Fruit fly (Drosophila melanogaster) whole organism, embryonic: ENCODE measurements around the gene CG33158.

Experiments used
- Asciz ChIP-seq: fragments of 200-800 bp; sonication (Bioruptor generic); optimal IDR thresholded peaks from 2 replicates; lab custom pipeline; 2017; ENCODE audit warnings: missing biosample characterization, mild to moderate bottlenecking, missing genetic modification characterization, missing genetic modification reagents
- Blimp-1 ChIP-seq: fragments of 200-800 bp; sonication (Bioruptor generic); optimal IDR thresholded peaks from 3 replicates; lab custom pipeline; 2018; ENCODE audit warnings: missing biosample characterization, missing genetic modification characterization, mild to moderate bottlenecking, moderate library complexity, missing genetic modification reagents
- CG10654 ChIP-seq: fragments of 200-800 bp; sonication (Bioruptor generic); optimal IDR thresholded peaks from 2 replicates; lab custom pipeline; 2016; ENCODE audit warnings: missing biosample characterization, missing genetic modification characterization
- CG11398 ChIP-seq: fragments of 200-800 bp; sonication (Bioruptor generic); optimal IDR thresholded peaks from 2 replicates; lab custom pipeline; 2016; ENCODE audit warnings: missing biosample characterization, missing genetic modification characterization
- CG11456 ChIP-seq: fragments of 200-800 bp; sonication (Bioruptor generic); IDR thresholded peaks from 3 replicates; pipeline ENCODE4 v1.3.6; 2022; ENCODE audit warnings: missing biosample characterization, missing genetic modification characterization
- CG11504 ChIP-seq: fragments of 200-800 bp; sonication (Bioruptor generic); optimal IDR thresholded peaks from 3 replicates; lab custom pipeline; 2019; ENCODE audit warnings: missing biosample characterization, mild to moderate bottlenecking, missing genetic modification characterization, moderate library complexity
- CG11696 ChIP-seq: fragments of 200-800 bp; sonication (Bioruptor generic); IDR thresholded peaks from 2 replicates; pipeline ENCODE4 v1.3.6; 2022; ENCODE audit warnings: missing biosample characterization, missing genetic modification characterization
- CG13894 ChIP-seq: fragments of 200-800 bp; sonication (Bioruptor generic); optimal IDR thresholded peaks from 3 replicates; lab custom pipeline; 2018; ENCODE audit warnings: missing biosample characterization, mild to moderate bottlenecking, missing genetic modification characterization, moderate library complexity
- CG15601 ChIP-seq: fragments of 200-800 bp; sonication (Bioruptor generic); optimal IDR thresholded peaks from 3 replicates; lab custom pipeline; 2019; ENCODE audit warnings: missing biosample characterization, mild to moderate bottlenecking, missing genetic modification characterization, moderate library complexity
- CG16863 ChIP-seq: fragments of 200-800 bp; sonication (Bioruptor generic); optimal IDR thresholded peaks from 3 replicates; lab custom pipeline; 2016; ENCODE audit warnings: missing biosample characterization, missing genetic modification characterization
- CG17186 ChIP-seq: fragments of 200-800 bp; sonication (Bioruptor generic); optimal IDR thresholded peaks from 3 replicates; lab custom pipeline; 2017; ENCODE audit warnings: missing biosample characterization, missing genetic modification reagents, missing genetic modification characterization
- CG17359 ChIP-seq: fragments of 200-800 bp; sonication (Bioruptor generic); optimal IDR thresholded peaks from 3 replicates; lab custom pipeline; 2018; ENCODE audit warnings: missing biosample characterization, mild to moderate bottlenecking, missing genetic modification characterization, moderate library complexity
- CG17385 ChIP-seq: fragments of 200-800 bp; sonication (Bioruptor generic); optimal IDR thresholded peaks from 3 replicates; lab custom pipeline; 2018; ENCODE audit warnings: missing biosample characterization, mild to moderate bottlenecking, missing genetic modification characterization
- CG17568 ChIP-seq: fragments of 200-800 bp; sonication (Bioruptor generic); optimal IDR thresholded peaks from 2 replicates; lab custom pipeline; 2018; ENCODE audit warnings: missing biosample characterization, mild to moderate bottlenecking, missing genetic modification characterization, moderate library complexity
- CG2202 ChIP-seq: fragments of 200-800 bp; sonication (Bioruptor generic); optimal IDR thresholded peaks from 2 replicates; lab custom pipeline; 2018; ENCODE audit warnings: missing biosample characterization, mild to moderate bottlenecking, missing genetic modification characterization
- CG2875 ChIP-seq: fragments of 200-800 bp; sonication (Bioruptor generic); optimal IDR thresholded peaks from 2 replicates; lab custom pipeline; 2017; ENCODE audit warnings: missing biosample characterization, mild to moderate bottlenecking, missing genetic modification characterization, missing genetic modification reagents
- CG30431 ChIP-seq: fragments of 200-800 bp; sonication (Bioruptor generic); optimal IDR thresholded peaks from 2 replicates; lab custom pipeline; 2017; ENCODE audit warnings: missing biosample characterization, missing genetic modification characterization
- CG31441 ChIP-seq: fragments of 200-800 bp; sonication (Bioruptor generic); IDR thresholded peaks from 2 replicates; pipeline ENCODE4 v1.3.6; 2022; ENCODE audit warnings: missing biosample characterization, missing genetic modification characterization
- CG32767 ChIP-seq: fragments of 200-800 bp; sonication (Bioruptor generic); IDR thresholded peaks from 2 replicates; pipeline ENCODE4 v1.3.6; 2022; ENCODE audit warnings: missing biosample characterization, missing genetic modification characterization
- CG34376 ChIP-seq: fragments of 200-800 bp; sonication (Bioruptor generic); optimal IDR thresholded peaks from 2 replicates; lab custom pipeline; 2018; ENCODE audit warnings: missing biosample characterization, mild to moderate bottlenecking, missing genetic modification characterization
- CG4617 ChIP-seq: fragments of 200-800 bp; sonication (Bioruptor generic); optimal IDR thresholded peaks from 3 replicates; lab custom pipeline; 2016; ENCODE audit warnings: missing biosample characterization, missing genetic modification characterization, borderline replicate concordance
- CG6854 ChIP-seq: fragments of 200-800 bp; sonication (Bioruptor generic); optimal IDR thresholded peaks from 3 replicates; lab custom pipeline; 2017; ENCODE audit warnings: missing biosample characterization, mild to moderate bottlenecking, missing genetic modification characterization
- CG8290 ChIP-seq, 3 experiments: fragments of 200-800 bp; sonication (Bioruptor generic); optimal IDR thresholded peaks; 2 replicates each; lab custom pipeline; 2016 to 2019; ENCODE audit warnings: missing biosample characterization in 3 of 3, missing genetic modification characterization in 3 of 3, mild to moderate bottlenecking in 2 of 3, moderate library complexity in 1 of 3
- CoRest ChIP-seq: fragments of 200-800 bp; sonication (Bioruptor generic); optimal IDR thresholded peaks from 3 replicates; lab custom pipeline; 2018; ENCODE audit warnings: missing biosample characterization, mild to moderate bottlenecking, missing genetic modification characterization, moderate library complexity
- Deaf1 ChIP-seq: fragments of 200-800 bp; optimal IDR thresholded peaks from 3 replicates; lab custom pipeline; 2019; ENCODE audit warnings: missing biosample characterization, mild to moderate bottlenecking, missing genetic modification characterization, moderate library complexity
- Dip3 ChIP-seq: fragments of 200-800 bp; sonication (Bioruptor generic); optimal IDR thresholded peaks from 3 replicates; lab custom pipeline; 2016; ENCODE audit warnings: missing biosample characterization, missing genetic modification characterization
- Dref ChIP-seq: fragments of 200-800 bp; sonication (Bioruptor generic); IDR thresholded peaks from 2 replicates; pipeline ENCODE4 v1.3.6; 2022; ENCODE audit warnings: missing biosample characterization, missing genetic modification characterization
- E2f1 ChIP-seq: fragments of 200-800 bp; sonication (Bioruptor generic); IDR thresholded peaks from 2 replicates; pipeline ENCODE4 v1.3.6; 2022; ENCODE audit warnings: missing biosample characterization, missing genetic modification characterization
- Ets65A ChIP-seq: fragments of 200-800 bp; sonication (Bioruptor generic); peaks from one replicate; lab custom pipeline; 2016; ENCODE audit warnings: missing biosample characterization, missing genetic modification characterization
- H2.0 ChIP-seq: fragments of 200-800 bp; sonication (Bioruptor generic); IDR thresholded peaks from 2 replicates; pipeline ENCODE4 v1.3.6; 2022; ENCODE audit warnings: missing biosample characterization, missing genetic modification characterization
- Hmr ChIP-seq: fragments of 200-800 bp; sonication (Bioruptor generic); optimal IDR thresholded peaks from 3 replicates; lab custom pipeline; 2017; ENCODE audit warnings: mild to moderate bottlenecking, missing biosample characterization, missing genetic modification reagents, missing genetic modification characterization
- Jarid2 ChIP-seq: fragments of 200-800 bp; sonication (Bioruptor generic); optimal IDR thresholded peaks from 3 replicates; lab custom pipeline; 2017; ENCODE audit warnings: mild to moderate bottlenecking, missing biosample characterization, missing genetic modification reagents, missing genetic modification characterization
- NFAT ChIP-seq: fragments of 200-800 bp; sonication (Bioruptor generic); IDR thresholded peaks from 2 replicates; pipeline ENCODE4 v1.3.6; 2022; ENCODE audit warnings: missing biosample characterization, missing genetic modification characterization
- Xbp1 ChIP-seq: fragments of 200-800 bp; sonication (Bioruptor generic); optimal IDR thresholded peaks from 3 replicates; lab custom pipeline; 2016; ENCODE audit warnings: missing biosample characterization, mild to moderate bottlenecking, missing genetic modification characterization
- ci ChIP-seq: fragments of 200-800 bp; sonication (Bioruptor generic); IDR thresholded peaks from 3 replicates; pipeline ENCODE4 v1.3.6; 2022; ENCODE audit warnings: missing biosample characterization, missing genetic modification characterization
- crol ChIP-seq: fragments of 200-800 bp; sonication (Bioruptor generic); IDR thresholded peaks from 2 replicates; pipeline ENCODE4 v1.3.6; 2022; ENCODE audit warnings: missing biosample characterization, missing genetic modification characterization
- da ChIP-seq: fragments of 200-800 bp; sonication (Bioruptor generic); optimal IDR thresholded peaks from 2 replicates; lab custom pipeline; 2016; ENCODE audit warnings: missing biosample characterization, missing genetic modification characterization
- dmrt99B ChIP-seq: fragments of 200-800 bp; sonication (Bioruptor generic); optimal IDR thresholded peaks from 2 replicates; lab custom pipeline; 2018; ENCODE audit warnings: missing biosample characterization, mild to moderate bottlenecking, missing genetic modification characterization, moderate library complexity
- dpn ChIP-seq, 2 experiments: fragments of 200-800 bp; sonication (Bioruptor generic); optimal IDR thresholded peaks; 3 replicates each; lab custom pipeline; 2016; ENCODE audit warnings: missing biosample characterization in 2 of 2, missing genetic modification characterization in 2 of 2
- fu2 ChIP-seq: fragments of 200-800 bp; sonication (Bioruptor generic); optimal IDR thresholded peaks from 2 replicates; lab custom pipeline; 2016; ENCODE audit warnings: missing biosample characterization, missing genetic modification characterization
- gfzf ChIP-seq: fragments of 200-800 bp; sonication (Bioruptor generic); optimal IDR thresholded peaks from 2 replicates; lab custom pipeline; 2016; ENCODE audit warnings: missing biosample characterization, mild to moderate bottlenecking, missing genetic modification characterization, moderate library complexity
- lab ChIP-seq: fragments of 200-800 bp; sonication (Bioruptor generic); optimal IDR thresholded peaks from 3 replicates; lab custom pipeline; 2017; ENCODE audit warnings: missing biosample characterization, missing genetic modification characterization, mild to moderate bottlenecking, moderate library complexity, missing genetic modification reagents
- oc ChIP-seq: fragments of 200-800 bp; sonication (Bioruptor generic); optimal IDR thresholded peaks from 2 replicates; lab custom pipeline; 2018; ENCODE audit warnings: missing biosample characterization, mild to moderate bottlenecking, missing genetic modification characterization, moderate library complexity
- odd ChIP-seq: fragments of 200-800 bp; sonication (Bioruptor generic); optimal IDR thresholded peaks from 2 replicates; lab custom pipeline; 2017; ENCODE audit warnings: missing biosample characterization, mild to moderate bottlenecking, missing genetic modification characterization
- peb ChIP-seq: fragments of 200-800 bp; sonication (Bioruptor generic); IDR thresholded peaks from 2 replicates; pipeline ENCODE4 v1.3.6; 2022; ENCODE audit warnings: missing biosample characterization, missing genetic modification characterization
- sd ChIP-seq: fragments of 200-800 bp; sonication (Bioruptor generic); optimal IDR thresholded peaks from 3 replicates; lab custom pipeline; 2018; ENCODE audit warnings: missing biosample characterization, mild to moderate bottlenecking, missing genetic modification characterization, moderate library complexity
- sens ChIP-seq: fragments of 200-800 bp; sonication (Bioruptor generic); peaks from one replicate; lab custom pipeline; 2016; ENCODE audit warnings: missing biosample characterization, missing genetic modification characterization
- slou ChIP-seq: fragments of 200-800 bp; sonication (Bioruptor generic); optimal IDR thresholded peaks from 3 replicates; lab custom pipeline; 2016; ENCODE audit warnings: missing biosample characterization, missing genetic modification characterization
- zfh1 ChIP-seq: fragments of 200-800 bp; sonication (Bioruptor generic); IDR thresholded peaks from 3 replicates; pipeline ENCODE4 v1.3.6; 2022; ENCODE audit warnings: missing biosample characterization, missing genetic modification characterization

The CG33158 gene

dm6 chr3L:16542998-16543624, 123.7 kb downstream of the CG33158 start, which contains the start of gene CG43373 (continued):
- TF ChIP-seq CG8290 (GFP tag; optimal IDR thresholded peaks at IDR 0.05; lab: Kevin White, UChicago) (no peak), CG8290 (tag; optimal IDR thresholded peaks at IDR 0.05; lab: Kevin White, UChicago) (peak in 1 of 2 experiments; percentile 12), oc (peak; percentile 8), ci (GFP tag; lab: Robert Waterston, UW) (peak; percentile 31; the same call in 1 of the 3 replicates), CG4617 (GFP tag; lab: Kevin White, UChicago) (no peak), Blimp-1 (peak; percentile 97), CG13894 (tag; lab: Kevin White, UChicago) (peak; percentile 54), CG11456 (GFP tag; lab: Robert Waterston, UW) (0 out of 3 replicates have a peak, but pooled peaks have one; percentile 60), CG2875 (GFP tag; lab: Kevin White, UChicago) (no peak), sens (GFP tag; lab: Kevin White, UChicago) (peak; percentile 41), CG11504 (tag; lab: Kevin White, UChicago) (peak; percentile 19), Ets65A (peak; percentile 62), lab (GFP tag; lab: Kevin White, UChicago) (peak; percentile 36), CG6854 (peak; percentile 22), CG17568 (GFP tag; lab: Kevin White, UChicago) (peak; percentile 26), crol (GFP tag; lab: Robert Waterston, UW) (0 out of 2 replicates have a peak, but pooled peaks have one; percentile 20), CG11696 (GFP tag; lab: Robert Waterston, UW) (0 out of 2 replicates have a peak, but pooled peaks have one; percentile 9), Deaf1 (tag; lab: Kevin White, UChicago) (peak; percentile 63), Jarid2 (GFP tag; lab: Kevin White, UChicago) (peak; percentile 71), CG17385 (GFP tag; lab: Kevin White, UChicago) (peak; percentile 34), Hmr (GFP tag; lab: Kevin White, UChicago) (peak; percentile 35), CG10654 (no peak), NFAT (0 out of 2 replicates have a peak, but pooled peaks have one; percentile 7), da (no peak), CG34376 (GFP tag; lab: Kevin White, UChicago) (peak; percentile 9), odd (GFP tag; lab: Kevin White, UChicago) (peak; percentile 28), sd (tag; lab: Kevin White, UChicago) (peak; percentile 2), peb (GFP tag; lab: Robert Waterston, UW) (no peak), CG30431 (GFP tag; lab: Kevin White, UChicago) (no peak), CG15601 (tag; lab: Kevin White, UChicago) (peak; percentile 100)

- TF ChIP-seq E2f1 (no peak), CG11398 (peak; percentile 0), dpn (GFP tag; optimal IDR thresholded peaks at IDR 0.05; lab: Kevin White, UChicago) (peak in 1 of 2 experiments; percentile 63), Xbp1 (peak; percentile 60), peb (GFP tag; lab: Robert Waterston, UW) (no peak), CG2202 (tag; lab: Kevin White, UChicago) (no peak), Dref (GFP tag; lab: Robert Waterston, UW) (no peak), slou (GFP tag; lab: Kevin White, UChicago) (no peak), CG4617 (GFP tag; lab: Kevin White, UChicago) (no peak), gfzf (no peak), dmrt99B (tag; lab: Kevin White, UChicago) (peak; percentile 46), H2.0 (no peak), CG17186 (GFP tag; lab: Kevin White, UChicago) (no peak), Dip3 (no peak), CG31441 (GFP tag; lab: Robert Waterston, UW) (0 out of 2 replicates have a peak, but pooled peaks have one; percentile 19), Asciz (GFP tag; lab: Kevin White, UChicago) (no peak), fu2 (GFP tag; lab: Kevin White, UChicago) (peak; percentile 4), CG16863 (peak; percentile 48), CG32767 (GFP tag; lab: Robert Waterston, UW) (no peak), CoRest (tag; lab: Kevin White, UChicago) (no peak), zfh1 (no peak), CG17359 (tag; lab: Kevin White, UChicago) (no peak)
Measured at dm6 chr3L:16544220-16544619, 124.8 kb downstream of the CG33158 start.
